Worm (Caenorhabditis elegans) whole organism, L4 larva: ENCODE results near the gene str-118.
A peak's percentile ranks its signal among the peaks of the same experiment; 100 is the strongest.

Source experiments
- T20F7.1 ChIP-seq: fragments of 200-800 bp; sonication (Bioruptor generic); optimal IDR thresholded peaks from 2 replicates; lab custom pipeline; 2018; ENCODE audit warnings: mild to moderate bottlenecking, missing genetic modification characterization, missing compliant biosample characterization
- Y48G9A.11 ChIP-seq: fragments of 200-800 bp; sonication (Bioruptor generic); IDR thresholded peaks from 2 replicates; pipeline ENCODE4 v1.3.6; 2022; ENCODE audit warnings: missing genetic modification reagents, missing genetic modification characterization, missing compliant biosample characterization
- Y5F2A.4 ChIP-seq: fragments of 200-800 bp; sonication (Bioruptor generic); optimal IDR thresholded peaks from 2 replicates; lab custom pipeline; 2018; ENCODE audit warnings: mild to moderate bottlenecking, missing genetic modification characterization, missing compliant biosample characterization
- ZK546.5 ChIP-seq, 2 experiments: sonication (generic microtip); optimal IDR thresholded peaks; 2 replicates each; lab custom pipeline; 2017; ENCODE audit warnings: missing biosample characterization in 2 of 2, missing genetic modification characterization in 2 of 2
- aha-1 ChIP-seq: fragments of 150-350 bp; peaks from one replicate; lab custom pipeline; 2014; ENCODE audit warnings: missing biosample characterization, missing genetic modification characterization
- aly-2 ChIP-seq: sonication (generic microtip); optimal IDR thresholded peaks from 2 replicates; lab custom pipeline; 2018; ENCODE audit warnings: missing biosample characterization, missing genetic modification characterization
- ama-1 ChIP-seq: fragments of 150-350 bp; optimal IDR thresholded peaks from 2 replicates; lab custom pipeline; 2014; ENCODE audit warnings: inconsistent platforms, mixed read lengths
- arid-1 ChIP-seq: fragments of 200-800 bp; sonication (Bioruptor generic); conservative IDR thresholded peaks from 2 replicates; pipeline ENCODE4 v1.3.6; 2022; ENCODE audit warnings: missing genetic modification reagents, missing genetic modification characterization, missing compliant biosample characterization
- attf-4 ChIP-seq: sonication (generic microtip); optimal IDR thresholded peaks from 3 replicates; lab custom pipeline; 2017; ENCODE audit warnings: missing biosample characterization, missing genetic modification characterization
- ceh-28 ChIP-seq: fragments of 150-350 bp; optimal IDR thresholded peaks from 2 replicates; lab custom pipeline; 2014; ENCODE audit warnings: missing biosample characterization, missing genetic modification reagents, missing genetic modification characterization
- ceh-32 ChIP-seq: sonication (generic microtip); optimal IDR thresholded peaks from 2 replicates; lab custom pipeline; 2016; ENCODE audit warnings: mild to moderate bottlenecking, missing genetic modification characterization, missing compliant biosample characterization; ENCODE audit not compliant: poor library complexity
- ceh-44 ChIP-seq: fragments of 200-800 bp; sonication (Bioruptor generic); IDR thresholded peaks from 2 replicates; pipeline ENCODE4 v1.3.6; 2022; ENCODE audit warnings: missing genetic modification reagents, missing genetic modification characterization, missing compliant biosample characterization
- ceh-82 ChIP-seq: sonication (generic microtip); optimal IDR thresholded peaks from 2 replicates; lab custom pipeline; 2017; ENCODE audit warnings: missing biosample characterization, missing genetic modification characterization
- ces-1 ChIP-seq: fragments of 150-350 bp; sonication (generic microtip); optimal IDR thresholded peaks from 4 replicates; lab custom pipeline; 2014; ENCODE audit warnings: missing biosample characterization, missing genetic modification reagents, missing genetic modification characterization
- cey-2 ChIP-seq: sonication (generic microtip); optimal IDR thresholded peaks from 3 replicates; lab custom pipeline; 2017; ENCODE audit warnings: missing genetic modification characterization, mild to moderate bottlenecking, missing compliant biosample characterization, antibody characterized with exemption, borderline replicate concordance; ENCODE audit not compliant: insufficient read depth
- daf-12 ChIP-seq: fragments of 150-350 bp; optimal IDR thresholded peaks from 2 replicates; lab custom pipeline; 2014; ENCODE audit warnings: missing biosample characterization, missing genetic modification reagents, missing genetic modification characterization
- daf-16 ChIP-seq, 3 experiments: sonication (generic microtip); optimal IDR thresholded peaks; 2 replicates each; lab custom pipeline; 2016 to 2017; ENCODE audit warnings: missing genetic modification characterization in 3 of 3, missing genetic modification reagents in 3 of 3, mild to moderate bottlenecking in 2 of 3, missing compliant biosample characterization in 2 of 3, missing biosample characterization in 1 of 3, moderate library complexity in 1 of 3
- duxl-1 ChIP-seq: sonication (generic microtip); optimal IDR thresholded peaks from 2 replicates; lab custom pipeline; 2016; ENCODE audit warnings: mild to moderate bottlenecking, missing genetic modification characterization, moderate library complexity, missing compliant biosample characterization; ENCODE audit not compliant: poor library complexity
- egl-27 ChIP-seq: sonication (generic microtip); optimal IDR thresholded peaks from 3 replicates; lab custom pipeline; 2017; ENCODE audit warnings: missing biosample characterization, missing genetic modification reagents, missing genetic modification characterization
- fkh-10 ChIP-seq: fragments of 150-350 bp; optimal IDR thresholded peaks from 2 replicates; lab custom pipeline; 2014; ENCODE audit warnings: missing biosample characterization, missing genetic modification reagents, missing genetic modification characterization
- fos-1 ChIP-seq: fragments of 150-350 bp; optimal IDR thresholded peaks from 2 replicates; lab custom pipeline; 2014; ENCODE audit warnings: missing biosample characterization, missing genetic modification characterization
- hif-1 ChIP-seq, 2 experiments: sonication (generic microtip); optimal IDR thresholded peaks; 2 replicates each; lab custom pipeline; 2016 to 2017; ENCODE audit warnings: missing compliant biosample characterization in 2 of 2, missing genetic modification characterization in 2 of 2, missing genetic modification reagents in 2 of 2, missing genotype in 2 of 2, mild to moderate bottlenecking in 1 of 2
- hlh-11 ChIP-seq: fragments of 200-800 bp; sonication (Bioruptor generic); optimal IDR thresholded peaks from 2 replicates; lab custom pipeline; 2018; ENCODE audit warnings: mild to moderate bottlenecking, missing genetic modification characterization, missing compliant biosample characterization
- hmg-1.1 ChIP-seq: fragments of 200-800 bp; sonication (Bioruptor generic); IDR thresholded peaks from 2 replicates; pipeline ENCODE4 v1.3.6; 2022; ENCODE audit warnings: missing genetic modification reagents, missing genetic modification characterization, missing compliant biosample characterization
- jun-1 ChIP-seq: fragments of 150-350 bp; optimal IDR thresholded peaks from 2 replicates; lab custom pipeline; 2014; ENCODE audit warnings: missing biosample characterization, missing genetic modification reagents, missing genetic modification characterization
- lin-1 ChIP-seq: fragments of 200-800 bp; sonication (Bioruptor generic); IDR thresholded peaks from 2 replicates; pipeline ENCODE4 v1.3.6; 2022; ENCODE audit warnings: missing genetic modification reagents, missing genetic modification characterization, missing compliant biosample characterization
- lin-15B ChIP-seq: fragments of 150-350 bp; sonication (generic microtip); optimal IDR thresholded peaks from 3 replicates; lab custom pipeline; 2014; ENCODE audit warnings: missing biosample characterization, missing genetic modification characterization
- lir-3 ChIP-seq: sonication (generic microtip); optimal IDR thresholded peaks from 2 replicates; lab custom pipeline; 2016; ENCODE audit warnings: mild to moderate bottlenecking, missing genetic modification characterization, missing compliant biosample characterization
- lsy-2 ChIP-seq, 2 experiments: fragments of 150-350 bp in 1 of 2; sonication (generic microtip) in 1 of 2; optimal IDR thresholded peaks; 2 replicates each; lab custom pipeline; 2014 to 2017; ENCODE audit warnings: missing biosample characterization in 2 of 2, missing genetic modification characterization in 2 of 2
- mdl-1 ChIP-seq, 2 experiments: fragments of 150-350 bp in 1 of 2; sonication (generic microtip) in 1 of 2; optimal IDR thresholded peaks; 2 replicates each; lab custom pipeline; 2014 to 2017; ENCODE audit warnings: missing biosample characterization in 2 of 2, missing genetic modification characterization in 2 of 2
- mdt-29 ChIP-seq: fragments of 200-800 bp; sonication (Bioruptor generic); IDR thresholded peaks from 2 replicates; pipeline ENCODE4 v1.3.6; 2022; ENCODE audit warnings: missing genetic modification reagents, missing genetic modification characterization, missing compliant biosample characterization
- mxl-2 ChIP-seq: fragments of 200-800 bp; sonication (Bioruptor generic); conservative IDR thresholded peaks from 2 replicates; pipeline ENCODE4 v1.3.6; 2022; ENCODE audit warnings: missing genetic modification reagents, missing genetic modification characterization, missing compliant biosample characterization
- mxl-3 ChIP-seq: fragments of 200-800 bp; sonication (Bioruptor generic); optimal IDR thresholded peaks from 2 replicates; lab custom pipeline; 2018; ENCODE audit warnings: mild to moderate bottlenecking, missing genetic modification characterization, missing compliant biosample characterization
- nhr-10 ChIP-seq: fragments of 150-350 bp; optimal IDR thresholded peaks from 2 replicates; lab custom pipeline; 2014; ENCODE audit warnings: missing biosample characterization, missing genetic modification characterization
- nhr-102 ChIP-seq: sonication (generic microtip); optimal IDR thresholded peaks from 2 replicates; lab custom pipeline; 2016; ENCODE audit warnings: mild to moderate bottlenecking, missing genetic modification characterization, moderate library complexity, missing compliant biosample characterization
- nhr-42 ChIP-seq: fragments of 200-800 bp; sonication (Bioruptor generic); IDR thresholded peaks from 2 replicates; pipeline ENCODE4 v1.3.6; 2022; ENCODE audit warnings: missing genetic modification characterization, missing compliant biosample characterization
- nhr-6 ChIP-seq: fragments of 150-350 bp; optimal IDR thresholded peaks from 2 replicates; lab custom pipeline; 2014; ENCODE audit warnings: missing biosample characterization, missing genetic modification characterization
- nhr-76 ChIP-seq: fragments of 150-350 bp; optimal IDR thresholded peaks from 2 replicates; lab custom pipeline; 2014; ENCODE audit warnings: missing biosample characterization, missing genetic modification characterization
- pha-4 ChIP-seq, 2 experiments: fragments of 150-350 bp in 1 of 2; fragments of 200-800 bp in 1 of 2; sonication (Bioruptor generic) in 1 of 2; IDR thresholded peaks in 1 of 2; optimal IDR thresholded peaks in 1 of 2; 2 replicates each; pipeline versions ENCODE4 v1.3.6 to Lab custom; 2014 to 2022; ENCODE audit warnings: missing genetic modification characterization in 2 of 2, missing genetic modification reagents in 2 of 2, missing biosample characterization in 1 of 2, missing compliant biosample characterization in 1 of 2
- pqm-1 ChIP-seq: sonication (generic microtip); optimal IDR thresholded peaks from 2 replicates; lab custom pipeline; 2017; ENCODE audit warnings: missing biosample characterization, missing genetic modification characterization
- rbr-2 ChIP-seq: sonication (generic microtip); optimal IDR thresholded peaks from 2 replicates; lab custom pipeline; 2016; ENCODE audit warnings: missing genotype, missing genetic modification characterization, missing compliant biosample characterization
- set-16 ChIP-seq: fragments of 200-800 bp; sonication (Bioruptor generic); IDR thresholded peaks from 2 replicates; pipeline ENCODE4 v1.3.6; 2022; ENCODE audit warnings: missing genetic modification reagents, missing genetic modification characterization, missing compliant biosample characterization
- skn-1 ChIP-seq: fragments of 150-350 bp; optimal IDR thresholded peaks from 2 replicates; lab custom pipeline; 2014; ENCODE audit warnings: missing biosample characterization, missing genetic modification characterization
- spr-1 ChIP-seq: sonication (generic microtip); optimal IDR thresholded peaks from 2 replicates; lab custom pipeline; 2016; ENCODE audit warnings: mild to moderate bottlenecking, missing genetic modification characterization, missing compliant biosample characterization
- unc-39 ChIP-seq: sonication (generic microtip); optimal IDR thresholded peaks from 2 replicates; lab custom pipeline; 2017; ENCODE audit warnings: missing biosample characterization, missing genetic modification characterization
- unc-62 ChIP-seq, 3 experiments: fragments of 150-350 bp in 1 of 3; sonication (generic microtip); optimal IDR thresholded peaks in 2 of 3; peaks in 1 of 3; 1 replicate in 1 of 3; 2 replicates in 2 of 3; lab custom pipeline; 2014 to 2017; ENCODE audit warnings: missing biosample characterization in 3 of 3, missing genetic modification characterization in 3 of 3, missing genetic modification reagents in 3 of 3, missing genotype in 1 of 3
- zag-1 ChIP-seq: fragments of 150-350 bp; optimal IDR thresholded peaks from 2 replicates; lab custom pipeline; 2014; ENCODE audit warnings: missing biosample characterization, missing genetic modification characterization
- zfp-3 ChIP-seq: fragments of 200-800 bp; sonication (Bioruptor generic); conservative IDR thresholded peaks from 2 replicates; pipeline ENCODE4 v1.3.6; 2022; ENCODE audit warnings: missing genetic modification reagents, missing genetic modification characterization, missing compliant biosample characterization
- zip-11 ChIP-seq: fragments of 200-800 bp; sonication (Bioruptor generic); IDR thresholded peaks from 2 replicates; pipeline ENCODE4 v1.3.6; 2022; ENCODE audit warnings: missing genetic modification characterization, missing compliant biosample characterization
- ztf-7 ChIP-seq: fragments of 150-350 bp; optimal IDR thresholded peaks from 2 replicates; lab custom pipeline; 2014; ENCODE audit warnings: missing biosample characterization, missing genetic modification characterization

Gene str-118

ce11 chrV:10043234-10043796 lies 8.6 kb upstream of the str-118 start, which contains the start of gene T06E8.8 (continued):
- TF ChIP-seq jun-1 (no peak), ceh-82 (tag; lab: Kevin White, UChicago) (no peak), ama-1 (lab: Kevin White, UChicago) (no peak), mxl-3 (peak; percentile 59), attf-4 (tag; lab: Kevin White, UChicago) (no peak), egl-27 (no peak), lin-1 (GFP tag; lab: Robert Waterston, UW) (no peak), mxl-2 (GFP tag; lab: Robert Waterston, UW) (no peak), aha-1 (no peak), spr-1 (tag; lab: Kevin White, UChicago) (no peak), ceh-32 (tag; lab: Kevin White, UChicago) (no peak), hlh-11 (peak; percentile 81), ZK546.5 (tag; optimal IDR thresholded peaks at IDR 0.05; lab: Kevin White, UChicago) (no peak), zfp-3 (GFP tag; lab: Robert Waterston, UW) (no peak), daf-16 (GFP tag; optimal IDR thresholded peaks at IDR 0.05; lab: Kevin White, UChicago) (peak in 1 of 2 experiments; percentile 12), daf-16 (tag; optimal IDR thresholded peaks at IDR 0.05; lab: Kevin White, UChicago) (no peak), ceh-28 (tag; lab: Kevin White, UChicago) (no peak), lsy-2 (tag; optimal IDR thresholded peaks at IDR 0.05; lab: Kevin White, UChicago) (peak; percentile 4 to 86), zip-11 (GFP tag; lab: Robert Waterston, UW) (no peak), pha-4 (GFP tag; IDR thresholded peaks at IDR 0.05; lab: Robert Waterston, UW) (peak; percentile 41), pha-4 (tag; optimal IDR thresholded peaks at IDR 0.05; lab: Kevin White, UChicago) (no peak), hif-1 (tag; optimal IDR thresholded peaks at IDR 0.05; lab: Kevin White, UChicago) (no peak), duxl-1 (tag; lab: Kevin White, UChicago) (no peak), rbr-2 (peak; percentile 39), fos-1 (tag; lab: Kevin White, UChicago) (no peak), ceh-44 (no peak), cey-2 (tag; lab: Kevin White, UChicago) (no peak), unc-62 (GFP tag; optimal IDR thresholded peaks at IDR 0.05 in 1 of 2; lab: Kevin White, UChicago) (peak in 1 of 2 experiments; percentile 80), unc-62 (tag; optimal IDR thresholded peaks at IDR 0.05; lab: Kevin White, UChicago) (no peak), nhr-102 (tag; lab: Kevin White, UChicago) (no peak), lir-3 (no peak), nhr-6 (tag; lab: Kevin White, UChicago) (peak; percentile 76), skn-1 (tag; lab: Kevin White, UChicago) (no peak), mdt-29 (GFP tag; lab: Robert Waterston, UW) (no peak), arid-1 (GFP tag; lab: Robert Waterston, UW) (no peak), aly-2 (tag; lab: Kevin White, UChicago) (no peak), lin-15B (tag; lab: Kevin White, UChicago) (no peak), fkh-10 (GFP tag; lab: Kevin White, UChicago) (no peak), mdl-1 (tag; optimal IDR thresholded peaks at IDR 0.05; lab: Kevin White, UChicago) (peak in 1 of 2 experiments; percentile 88), pqm-1 (tag; lab: Kevin White, UChicago) (no peak), zag-1 (tag; lab: Kevin White, UChicago) (no peak), nhr-42 (GFP tag; lab: Robert Waterston, UW) (no peak), ztf-7 (tag; lab: Kevin White, UChicago) (no peak), T20F7.1 (GFP tag; lab: Kevin White, UChicago) (peak; percentile 3), nhr-76 (tag; lab: Kevin White, UChicago) (no peak), daf-12 (no peak), Y48G9A.11 (no peak), set-16 (GFP tag; lab: Robert Waterston, UW) (0 out of 2 replicates have a peak, but pooled peaks have one; percentile 11), Y5F2A.4 (GFP tag; lab: Kevin White, UChicago) (no peak), ces-1 (GFP tag; lab: Kevin White, UChicago) (no peak), nhr-10 (no peak), hmg-1.1 (GFP tag; lab: Robert Waterston, UW) (peak; percentile 64), unc-39 (tag; lab: Kevin White, UChicago) (no peak)
